Worm (Caenorhabditis elegans) whole organism, mixed stage, embryonic: ENCODE measurements around the gene T23B12.6.

Source experiments
- M03D4.4 ChIP-seq: sonication (generic microtip); optimal IDR thresholded peaks from 2 replicates; lab custom pipeline; 2017; ENCODE audit warnings: mild to moderate bottlenecking, missing genetic modification characterization, missing compliant biosample characterization
- bed-3 ChIP-seq: fragments of 200-800 bp; sonication (Bioruptor generic); optimal IDR thresholded peaks from 3 replicates; lab custom pipeline; 2018; ENCODE audit warnings: mild to moderate bottlenecking, missing genetic modification characterization, moderate library complexity, missing compliant biosample characterization
- blmp-1 ChIP-seq: fragments of 150-350 bp; optimal IDR thresholded peaks from 2 replicates; lab custom pipeline; 2014; ENCODE audit warnings: missing biosample characterization, missing genetic modification characterization
- ceh-39 ChIP-seq: fragments of 150-350 bp; optimal IDR thresholded peaks from 2 replicates; lab custom pipeline; 2014; ENCODE audit warnings: missing biosample characterization, missing genetic modification characterization
- ceh-43 ChIP-seq: fragments of 200-800 bp; sonication (Bioruptor generic); optimal IDR thresholded peaks from 2 replicates; lab custom pipeline; 2018; ENCODE audit warnings: mild to moderate bottlenecking, missing genetic modification characterization, moderate library complexity, missing compliant biosample characterization
- ceh-83 ChIP-seq: fragments of 200-800 bp; sonication (Bioruptor generic); optimal IDR thresholded peaks from 2 replicates; lab custom pipeline; 2018; ENCODE audit warnings: mild to moderate bottlenecking, missing genetic modification characterization, missing compliant biosample characterization
- ces-1 ChIP-seq: fragments of 150-350 bp; optimal IDR thresholded peaks from 2 replicates; lab custom pipeline; 2014; ENCODE audit warnings: missing biosample characterization, missing genetic modification reagents, missing genetic modification characterization
- cnd-1 ChIP-seq: fragments of 200-800 bp; sonication (Bioruptor generic); optimal IDR thresholded peaks from 2 replicates; lab custom pipeline; 2018; ENCODE audit warnings: mild to moderate bottlenecking, missing genetic modification characterization, missing compliant biosample characterization
- drap-1 ChIP-seq: fragments of 200-800 bp; sonication (Bioruptor generic); optimal IDR thresholded peaks from 3 replicates; lab custom pipeline; 2018; ENCODE audit warnings: mild to moderate bottlenecking, missing genetic modification characterization, missing compliant biosample characterization
- elt-1 ChIP-seq: sonication (generic microtip); optimal IDR thresholded peaks from 2 replicates; lab custom pipeline; 2017; ENCODE audit warnings: missing genetic modification characterization, mild to moderate bottlenecking, missing compliant biosample characterization, antibody characterized with exemption, moderate library complexity, borderline replicate concordance; ENCODE audit not compliant: insufficient read depth
- elt-3 ChIP-seq: fragments of 150-350 bp; optimal IDR thresholded peaks from 2 replicates; lab custom pipeline; 2014; ENCODE audit warnings: missing biosample characterization, missing genetic modification characterization
- flh-1 ChIP-seq: fragments of 200-800 bp; sonication (Bioruptor generic); optimal IDR thresholded peaks from 2 replicates; lab custom pipeline; 2018; ENCODE audit warnings: mild to moderate bottlenecking, missing genetic modification characterization, moderate library complexity, missing compliant biosample characterization
- hlh-1 ChIP-seq: fragments of 150-350 bp; optimal IDR thresholded peaks from 2 replicates; lab custom pipeline; 2014; ENCODE audit warnings: missing biosample characterization, missing genetic modification reagents, missing genetic modification characterization
- lsy-2 ChIP-seq: fragments of 150-350 bp; optimal IDR thresholded peaks from 2 replicates; lab custom pipeline; 2014; ENCODE audit warnings: missing biosample characterization, missing genetic modification characterization
- mab-5 ChIP-seq: fragments of 150-350 bp; optimal IDR thresholded peaks from 2 replicates; lab custom pipeline; 2014; ENCODE audit warnings: missing biosample characterization, missing genetic modification characterization
- mep-1 ChIP-seq: fragments of 150-350 bp; optimal IDR thresholded peaks from 2 replicates; lab custom pipeline; 2017; ENCODE audit warnings: missing biosample characterization, missing genetic modification reagents, missing genetic modification characterization, inconsistent platforms
- nhr-2 ChIP-seq: fragments of 150-350 bp; optimal IDR thresholded peaks from 2 replicates; lab custom pipeline; 2014; ENCODE audit warnings: missing biosample characterization, missing genetic modification characterization
- nhr-28 ChIP-seq: fragments of 150-350 bp; optimal IDR thresholded peaks from 2 replicates; lab custom pipeline; 2014; ENCODE audit warnings: missing biosample characterization, missing genetic modification characterization
- nhr-76 ChIP-seq: sonication (generic microtip); optimal IDR thresholded peaks from 2 replicates; lab custom pipeline; 2017; ENCODE audit warnings: missing biosample characterization, missing genetic modification characterization
- pha-4 ChIP-seq: fragments of 150-350 bp; optimal IDR thresholded peaks from 2 replicates; lab custom pipeline; 2018; ENCODE audit warnings: missing biosample characterization, missing genetic modification reagents, missing genetic modification characterization
- sptf-1 ChIP-seq: sonication (generic microtip); optimal IDR thresholded peaks from 2 replicates; lab custom pipeline; 2017; ENCODE audit warnings: mild to moderate bottlenecking, missing genetic modification characterization, moderate library complexity, missing compliant biosample characterization
- unc-120 ChIP-seq: sonication (generic microtip); optimal IDR thresholded peaks from 2 replicates; lab custom pipeline; 2017; ENCODE audit warnings: missing genetic modification characterization, missing compliant biosample characterization; ENCODE audit not compliant: poor library complexity, severe bottlenecking
- unc-39 ChIP-seq: fragments of 150-350 bp; optimal IDR thresholded peaks from 2 replicates; lab custom pipeline; 2014; ENCODE audit warnings: missing biosample characterization, missing genetic modification characterization
- unc-62 ChIP-seq: fragments of 150-350 bp; optimal IDR thresholded peaks from 2 replicates; lab custom pipeline; 2014; ENCODE audit warnings: missing biosample characterization, missing genetic modification reagents, missing genetic modification characterization
- zip-8 ChIP-seq: fragments of 150-350 bp; optimal IDR thresholded peaks from 2 replicates; lab custom pipeline; 2014; ENCODE audit warnings: missing biosample characterization, missing genetic modification characterization

T23B12.6 gene

ce11 chrV:8434400-8434827 is 25.8 kb downstream of the T23B12.6 start:
- TF ChIP-seq zip-8 (tag; lab: Kevin White, UChicago) (no peak), hlh-1 (tag; lab: Kevin White, UChicago) (no peak), nhr-2 (no peak), ceh-43 (GFP tag; lab: Kevin White, UChicago) (no peak), unc-62 (GFP tag; lab: Kevin White, UChicago) (no peak)

ce11 chrV:8428585-8429414 is 31.4 kb downstream of the T23B12.6 start:
- TF ChIP-seq lsy-2 (tag; lab: Kevin White, UChicago) (peak; percentile 3), ces-1 (peak; percentile 78), unc-120 (tag; lab: Kevin White, UChicago) (peak; percentile 2), blmp-1 (tag; lab: Kevin White, UChicago) (no peak), unc-39 (no peak), elt-1 (tag; lab: Kevin White, UChicago) (no peak), zip-8 (tag; lab: Kevin White, UChicago) (no peak), drap-1 (GFP tag; lab: Kevin White, UChicago) (no peak), nhr-2 (no peak), M03D4.4 (tag; lab: Kevin White, UChicago) (no peak)

- TF ChIP-seq unc-120 (tag; lab: Kevin White, UChicago) = no peak
Measured at ce11 chrV:8426741-8427457, 33.3 kb downstream of the T23B12.6 start.

- TF ChIP-seq nhr-2 (no peak), unc-120 (tag; lab: Kevin White, UChicago) (no peak), pha-4 (tag; lab: Kevin White, UChicago) (peak; percentile 5), bed-3 (no peak), sptf-1 (tag; lab: Kevin White, UChicago) (no peak), ces-1 (peak; percentile 56), M03D4.4 (tag; lab: Kevin White, UChicago) (no peak), drap-1 (GFP tag; lab: Kevin White, UChicago) (no peak), nhr-28 (no peak), ceh-83 (GFP tag; lab: Kevin White, UChicago) (no peak), unc-39 (no peak), cnd-1 (tag; lab: Kevin White, UChicago) (no peak), flh-1 (GFP tag; lab: Kevin White, UChicago) (no peak), elt-3 (tag; lab: Kevin White, UChicago) (no peak), mep-1 (no peak), zip-8 (tag; lab: Kevin White, UChicago) (no peak)
Measured at ce11 chrV:8426210-8426609, 34.0 kb downstream of the T23B12.6 start.

ce11 chrV:8424840-8425814 is 35.1 kb downstream of the T23B12.6 start:
- TF ChIP-seq elt-1 (tag; lab: Kevin White, UChicago) (no peak), nhr-76 (tag; lab: Kevin White, UChicago) (no peak), nhr-2 (no peak), drap-1 (GFP tag; lab: Kevin White, UChicago) (no peak), ceh-39 (tag; lab: Kevin White, UChicago) (no peak), unc-39 (no peak), mab-5 (tag; lab: Kevin White, UChicago) (no peak)
